Worm (Caenorhabditis elegans): ENCODE measurements around the gene C47E12.13.
"Not testable (repeated sequence)": the region's sequence is repeated elsewhere in the genome, so short reads cannot be mapped to it uniquely, and the experiment has no call there.

DNA sequence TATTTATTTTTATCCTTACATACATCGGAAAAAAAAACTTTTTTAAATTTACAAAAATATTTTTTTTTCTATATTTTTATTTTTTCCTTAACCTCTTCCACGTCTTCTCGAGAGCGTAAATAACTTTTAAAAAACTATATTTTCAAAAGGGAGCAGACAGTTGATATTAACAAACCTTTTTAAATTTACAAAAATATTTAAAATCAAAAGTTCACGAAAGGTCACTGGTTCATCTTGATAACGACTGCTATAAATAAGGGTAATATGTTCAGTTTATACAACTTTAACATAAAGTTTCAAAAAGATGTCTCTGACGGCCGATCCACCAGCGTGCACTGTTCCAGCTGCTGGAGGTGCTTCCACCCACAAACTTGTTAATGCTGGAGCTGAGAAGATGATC, 22.1 kb upstream of the C47E12.13 start, which contains the start of the genes F44D12.16 and msd-2:
- not testable (repeated sequence) for TF ChIP-seq fos-1 (tag; optimal IDR thresholded peaks at IDR 0.05); nhr-76 (tag; optimal IDR thresholded peaks at IDR 0.05); nfya-1 (tag; optimal IDR thresholded peaks at IDR 0.05; ENCODE audit: insufficient read depth); ztf-11 (tag; optimal IDR thresholded peaks at IDR 0.05); skn-1 (tag; optimal IDR thresholded peaks at IDR 0.05); nhr-237 (tag; optimal IDR thresholded peaks at IDR 0.05); nhr-77 (tag; optimal IDR thresholded peaks at IDR 0.05); unc-39 (tag; optimal IDR thresholded peaks at IDR 0.05)

Data from whole organism, L3 larva.